Fruit fly (Drosophila melanogaster): Measurements from ENCODE around the gene mRpL19.

Gene mRpL19

dm6 chr3R:8694110-8694826, 20.4 kb downstream of the mRpL19 start:
- TF ChIP-seq CG12768 (GFP tag; optimal IDR thresholded peaks at IDR 0.05) (peak; percentile 74), CG7101 (tag; optimal IDR thresholded peaks at IDR 0.05) (no peak), CG14711 (tag; optimal IDR thresholded peaks at IDR 0.05) (no peak), CG7045 (GFP tag; optimal IDR thresholded peaks at IDR 0.05) (peak; percentile 89), toe (GFP tag; optimal IDR thresholded peaks at IDR 0.05) (peak; percentile 68), tj (GFP tag; optimal IDR thresholded peaks at IDR 0.05) (no peak), bab1 (GFP tag; optimal IDR thresholded peaks at IDR 0.05) (no peak), Clk (GFP tag; optimal IDR thresholded peaks at IDR 0.05) (no peak), CG5204 (GFP tag; optimal IDR thresholded peaks at IDR 0.05) (peak; percentile 66), Mnt (GFP tag; optimal IDR thresholded peaks at IDR 0.05) (no peak), pad (GFP tag; optimal IDR thresholded peaks at IDR 0.05) (no peak), Hr96 (GFP tag; optimal IDR thresholded peaks at IDR 0.05) (peak; percentile 54), kay (GFP tag; ENCODE audit: borderline replicate concordance) (no peak), CG11617 (GFP tag; optimal IDR thresholded peaks at IDR 0.05) (no peak), CG33017 (tag; optimal IDR thresholded peaks at IDR 0.05) (peak; percentile 86), CG1620 (GFP tag; optimal IDR thresholded peaks at IDR 0.05) (no peak), Crg-1 (GFP tag; optimal IDR thresholded peaks at IDR 0.05) (no peak), ovo (GFP tag; optimal IDR thresholded peaks at IDR 0.05) (no peak)

DNA sequence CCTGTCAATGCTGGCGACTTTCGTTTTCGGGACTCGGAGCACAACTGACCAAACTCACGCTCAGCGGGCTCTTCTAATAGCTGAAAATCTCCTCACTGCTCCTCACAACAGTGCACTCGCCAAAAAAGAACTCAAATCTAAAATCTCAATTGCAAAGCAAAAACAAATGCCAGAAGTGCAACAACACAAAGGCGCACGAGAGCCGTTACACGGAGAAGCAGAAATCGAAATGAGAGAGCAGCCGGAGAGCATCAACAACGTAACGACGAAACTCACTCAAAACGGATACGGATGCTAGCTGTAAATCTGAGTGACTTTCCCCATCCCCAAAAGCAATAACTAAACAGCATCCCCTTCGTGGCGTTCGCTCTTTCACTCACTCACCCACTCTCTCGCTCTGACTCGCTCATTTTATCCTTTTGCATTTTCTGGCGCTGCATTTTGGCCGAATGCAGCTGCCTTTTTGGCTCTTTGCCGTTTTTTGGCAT, 23.9 kb downstream of the mRpL19 start, which contains the start of gene hb:
Gene hb (minus strand): TSS at position 51 of the 488 bp plus-strand sequence.
- TF ChIP-seq CG7045 (GFP tag; optimal IDR thresholded peaks at IDR 0.05) (no peak), ovo (GFP tag; optimal IDR thresholded peaks at IDR 0.05) (peak; percentile 4), pad (GFP tag; optimal IDR thresholded peaks at IDR 0.05) (peak; percentile 98)

dm6 chr3R:8699230-8699629, 25.3 kb downstream of the mRpL19 start:
- TF ChIP-seq ovo (GFP tag; optimal IDR thresholded peaks at IDR 0.05) (no peak), CG7045 (GFP tag; optimal IDR thresholded peaks at IDR 0.05) (no peak), Crg-1 (GFP tag; optimal IDR thresholded peaks at IDR 0.05) (no peak), CG14711 (tag; optimal IDR thresholded peaks at IDR 0.05) (no peak), CG12768 (GFP tag; optimal IDR thresholded peaks at IDR 0.05) (no peak), Hr96 (GFP tag; optimal IDR thresholded peaks at IDR 0.05) (no peak), toe (GFP tag; optimal IDR thresholded peaks at IDR 0.05) (no peak), Mnt (GFP tag; optimal IDR thresholded peaks at IDR 0.05) (no peak), kay (GFP tag; ENCODE audit: borderline replicate concordance) (no peak), CG1620 (GFP tag; optimal IDR thresholded peaks at IDR 0.05) (no peak), Clk (GFP tag; optimal IDR thresholded peaks at IDR 0.05) (no peak), cic (GFP tag; optimal IDR thresholded peaks at IDR 0.05) (no peak), CG7101 (tag; optimal IDR thresholded peaks at IDR 0.05) (no peak), bab1 (GFP tag; optimal IDR thresholded peaks at IDR 0.05) (no peak)

DNA sequence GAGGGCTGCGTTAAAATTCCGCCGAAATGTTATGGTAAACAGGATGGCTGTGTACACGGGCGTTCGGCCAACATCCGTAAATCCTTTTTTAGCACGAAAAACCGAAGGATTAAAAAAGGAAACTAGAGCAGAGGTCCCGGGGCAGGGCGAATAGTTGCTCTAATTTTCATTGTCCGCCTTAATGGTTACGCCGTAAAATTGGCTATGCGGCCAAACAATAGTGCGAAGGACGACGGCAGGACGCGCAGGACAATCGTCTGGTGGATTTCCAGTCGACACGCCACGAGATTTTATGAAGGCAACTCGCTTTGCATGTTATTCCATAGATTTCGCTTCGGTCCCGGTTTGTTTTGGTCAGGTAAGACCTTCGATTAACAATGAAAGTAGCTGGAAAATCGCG, 26.8 kb downstream of the mRpL19 start:
- no peak for TF ChIP-seq Mnt (GFP tag; optimal IDR thresholded peaks at IDR 0.05)
- no peak for TF ChIP-seq kay (GFP tag; ENCODE audit: borderline replicate concordance)
- no peak for TF ChIP-seq CG12768 (GFP tag; optimal IDR thresholded peaks at IDR 0.05)
- no peak for TF ChIP-seq CG7045 (GFP tag; optimal IDR thresholded peaks at IDR 0.05)
- no peak for TF ChIP-seq cic (GFP tag; optimal IDR thresholded peaks at IDR 0.05)
- TF ChIP-seq CG7101 (tag; optimal IDR thresholded peaks at IDR 0.05) = no peak
- TF ChIP-seq Crg-1 (GFP tag; optimal IDR thresholded peaks at IDR 0.05) = no peak
- no peak for TF ChIP-seq ovo (GFP tag; optimal IDR thresholded peaks at IDR 0.05)
- TF ChIP-seq CG1620 (GFP tag; optimal IDR thresholded peaks at IDR 0.05) = no peak
- TF ChIP-seq tj (GFP tag; optimal IDR thresholded peaks at IDR 0.05) = no peak
- TF ChIP-seq pad (GFP tag; optimal IDR thresholded peaks at IDR 0.05) = no peak
- TF ChIP-seq toe (GFP tag; optimal IDR thresholded peaks at IDR 0.05) = no peak
- no peak for TF ChIP-seq cnc (optimal IDR thresholded peaks at IDR 0.05)
- TF ChIP-seq Hr96 (GFP tag; optimal IDR thresholded peaks at IDR 0.05) = no peak
- no peak for TF ChIP-seq CG11617 (GFP tag; optimal IDR thresholded peaks at IDR 0.05)
- TF ChIP-seq CG5204 (GFP tag; optimal IDR thresholded peaks at IDR 0.05) = no peak

- TF ChIP-seq tj (GFP tag; optimal IDR thresholded peaks at IDR 0.05) (no peak), CG11617 (GFP tag; optimal IDR thresholded peaks at IDR 0.05) (no peak), cic (GFP tag; optimal IDR thresholded peaks at IDR 0.05) (no peak), cnc (optimal IDR thresholded peaks at IDR 0.05) (no peak), CG7045 (GFP tag; optimal IDR thresholded peaks at IDR 0.05) (no peak), CG33017 (tag; optimal IDR thresholded peaks at IDR 0.05) (no peak), CG14711 (tag; optimal IDR thresholded peaks at IDR 0.05) (no peak), Hr96 (GFP tag; optimal IDR thresholded peaks at IDR 0.05) (no peak), CG5204 (GFP tag; optimal IDR thresholded peaks at IDR 0.05) (no peak), bab1 (GFP tag; optimal IDR thresholded peaks at IDR 0.05) (no peak)
These were observed 27.3 kb downstream of the mRpL19 start for dm6 chr3R:8701197-8701596.

dm6 chr3R:8704669-8705068, 30.8 kb downstream of the mRpL19 start:
- TF ChIP-seq CG7101 (tag; optimal IDR thresholded peaks at IDR 0.05) (no peak), toe (GFP tag; optimal IDR thresholded peaks at IDR 0.05) (no peak), CG33017 (tag; optimal IDR thresholded peaks at IDR 0.05) (no peak), Mnt (GFP tag; optimal IDR thresholded peaks at IDR 0.05) (no peak)
